Worm (Caenorhabditis elegans): ENCODE data around the gene mnk-1.

Gene mnk-1

ce11 chrII:10551985-10552736, 2.7 kb downstream of the mnk-1 start:
- TF ChIP-seq ets-5 (GFP tag; IDR thresholded peaks at IDR 0.05): no peak
- peak; percentile 11 for TF ChIP-seq ceh-90 (tag; optimal IDR thresholded peaks at IDR 0.05)
- no peak for TF ChIP-seq nhr-84 (tag; optimal IDR thresholded peaks at IDR 0.05)
- no peak for TF ChIP-seq Y116A8C.19 (tag; optimal IDR thresholded peaks at IDR 0.05; ENCODE audit: borderline replicate concordance)
- peak; percentile 97 for TF ChIP-seq aly-2 (tag; optimal IDR thresholded peaks at IDR 0.05)
- TF ChIP-seq tlp-1 (tag; optimal IDR thresholded peaks at IDR 0.05): no peak
- no peak for TF ChIP-seq nhr-12 (tag; optimal IDR thresholded peaks at IDR 0.05)
- TF ChIP-seq nhr-47 (tag; optimal IDR thresholded peaks at IDR 0.05): peak; percentile 97
- TF ChIP-seq xbp-1 (tag; optimal IDR thresholded peaks at IDR 0.05): peak; percentile 90
- peak; percentile 99 for TF ChIP-seq lin-14 (GFP tag; optimal IDR thresholded peaks at IDR 0.05)
- TF ChIP-seq ceh-82 (tag; optimal IDR thresholded peaks at IDR 0.05): peak; percentile 81 to 88 (median 87)
- TF ChIP-seq nhr-90 (tag; optimal IDR thresholded peaks at IDR 0.05; ENCODE audit: poor library complexity): peak; percentile 95
- peak; percentile 96 for TF ChIP-seq swsn-7 (tag; optimal IDR thresholded peaks at IDR 0.05)
- TF ChIP-seq C04F5.9 (tag; optimal IDR thresholded peaks at IDR 0.05): peak; percentile 82
- no peak for TF ChIP-seq hlh-17 (GFP tag; optimal IDR thresholded peaks at IDR 0.05; ENCODE audit: borderline replicate concordance)
- peak; percentile 91 for TF ChIP-seq irx-1 (tag; optimal IDR thresholded peaks at IDR 0.05)
- TF ChIP-seq unc-98 (GFP tag; IDR thresholded peaks at IDR 0.05): no peak
- no peak for TF ChIP-seq nhr-76 (tag; optimal IDR thresholded peaks at IDR 0.05)
- peak; percentile 81 for TF ChIP-seq lir-3 (tag; optimal IDR thresholded peaks at IDR 0.05; ENCODE audit: poor library complexity)
- peak; percentile 21 for TF ChIP-seq vab-15 (tag; optimal IDR thresholded peaks at IDR 0.05)
- TF ChIP-seq mdl-1 (tag; optimal IDR thresholded peaks at IDR 0.05): peak; percentile 32 to 96
- peak in 1 of 2 experiments; percentile 66 for TF ChIP-seq ztf-11 (tag; optimal IDR thresholded peaks at IDR 0.05)
- TF ChIP-seq nhr-85 (tag): peak; percentile 100
- TF ChIP-seq zip-4 (GFP tag; optimal IDR thresholded peaks at IDR 0.05): peak; percentile 63
- TF ChIP-seq fkh-8 (tag; optimal IDR thresholded peaks at IDR 0.05): peak; percentile 95
- TF ChIP-seq nhr-71 (tag; optimal IDR thresholded peaks at IDR 0.05): peak; percentile 99
- no peak for TF ChIP-seq lin-15B (tag; optimal IDR thresholded peaks at IDR 0.05)
- TF ChIP-seq nhr-20 (tag; optimal IDR thresholded peaks at IDR 0.05): peak; percentile 97
- peak; percentile 88 for TF ChIP-seq pax-3 (tag; optimal IDR thresholded peaks at IDR 0.05)
- peak; percentile 85 for TF ChIP-seq ceh-8 (GFP tag; optimal IDR thresholded peaks at IDR 0.05)
- TF ChIP-seq fos-1 (tag; optimal IDR thresholded peaks at IDR 0.05): peak; percentile 91
- TF ChIP-seq dsc-1 (tag; optimal IDR thresholded peaks at IDR 0.05): peak; percentile 84
- peak; percentile 77 for TF ChIP-seq snpc-4 (tag; optimal IDR thresholded peaks at IDR 0.05)
- TF ChIP-seq lsy-2 (tag; optimal IDR thresholded peaks at IDR 0.05): peak; percentile 92 to 96
- peak; percentile 76 for TF ChIP-seq ceh-88 (GFP tag; IDR thresholded peaks at IDR 0.05)
- no peak for TF ChIP-seq fkh-4 (tag; optimal IDR thresholded peaks at IDR 0.05; ENCODE audit: borderline replicate concordance)
- TF ChIP-seq elt-3 (tag; optimal IDR thresholded peaks at IDR 0.05): peak in 3 of 6 experiments; percentile 26 to 97 (median 96)
- TF ChIP-seq tbx-2 (tag; optimal IDR thresholded peaks at IDR 0.05): peak; percentile 98
- peak; percentile 94 for TF ChIP-seq mef-2 (tag; optimal IDR thresholded peaks at IDR 0.05)
- TF ChIP-seq mab-9 (GFP tag; IDR thresholded peaks at IDR 0.05): peak; percentile 68
- no peak for TF ChIP-seq alr-1 (tag; optimal IDR thresholded peaks at IDR 0.05; ENCODE audit: borderline replicate concordance)
- TF ChIP-seq ceh-63 (GFP tag; optimal IDR thresholded peaks at IDR 0.05): peak; percentile 21
- TF ChIP-seq C34B4.2 (tag; optimal IDR thresholded peaks at IDR 0.05): no peak
- TF ChIP-seq sox-4 (tag; optimal IDR thresholded peaks at IDR 0.05): peak; percentile 72
- TF ChIP-seq isw-1 (GFP tag; IDR thresholded peaks at IDR 0.05): peak; percentile 80
- peak; percentile 67 to 75 (median 72) for TF ChIP-seq dpl-1 (GFP tag; optimal IDR thresholded peaks at IDR 0.05)
- peak; percentile 99 for TF ChIP-seq nhr-11 (tag; optimal IDR thresholded peaks at IDR 0.05)
- peak; percentile 93 for TF ChIP-seq hpl-2 (GFP tag; optimal IDR thresholded peaks at IDR 0.05)
- peak; percentile 97 for TF ChIP-seq snu-23 (GFP tag; optimal IDR thresholded peaks at IDR 0.05)
- TF ChIP-seq ztf-4 (tag; optimal IDR thresholded peaks at IDR 0.05): peak; percentile 95
